Worm (Caenorhabditis elegans) whole organism, mixed stage, embryonic: ENCODE measurements around the gene C44B11.4.

Source experiments
- blmp-1 ChIP-seq: fragments of 150-350 bp; optimal IDR thresholded peaks from 2 replicates; lab custom pipeline; 2014; ENCODE audit warnings: missing biosample characterization, missing genetic modification characterization
- lin-13 ChIP-seq: fragments of 150-350 bp; optimal IDR thresholded peaks from 2 replicates; lab custom pipeline; 2014; ENCODE audit warnings: missing biosample characterization, missing genetic modification characterization
- lsy-2 ChIP-seq: fragments of 150-350 bp; optimal IDR thresholded peaks from 2 replicates; lab custom pipeline; 2014; ENCODE audit warnings: missing biosample characterization, missing genetic modification characterization
- mls-2 ChIP-seq: sonication (generic microtip); optimal IDR thresholded peaks from 2 replicates; lab custom pipeline; 2016; ENCODE audit warnings: mild to moderate bottlenecking, missing genetic modification characterization, moderate library complexity, missing compliant biosample characterization
- pha-4 ChIP-seq: fragments of 150-350 bp; optimal IDR thresholded peaks from 2 replicates; lab custom pipeline; 2018; ENCODE audit warnings: missing biosample characterization, missing genetic modification reagents, missing genetic modification characterization
- snpc-4 ChIP-seq: fragments of 150-350 bp; optimal IDR thresholded peaks from 2 replicates; lab custom pipeline; 2014; ENCODE audit warnings: missing biosample characterization, missing genetic modification characterization
- sptf-1 ChIP-seq: sonication (generic microtip); optimal IDR thresholded peaks from 2 replicates; lab custom pipeline; 2017; ENCODE audit warnings: mild to moderate bottlenecking, missing genetic modification characterization, moderate library complexity, missing compliant biosample characterization
- unc-120 ChIP-seq: sonication (generic microtip); optimal IDR thresholded peaks from 2 replicates; lab custom pipeline; 2017; ENCODE audit warnings: missing genetic modification characterization, missing compliant biosample characterization; ENCODE audit not compliant: poor library complexity, severe bottlenecking
- unc-62 ChIP-seq: fragments of 150-350 bp; optimal IDR thresholded peaks from 2 replicates; lab custom pipeline; 2014; ENCODE audit warnings: missing biosample characterization, missing genetic modification reagents, missing genetic modification characterization
- zip-8 ChIP-seq: fragments of 150-350 bp; optimal IDR thresholded peaks from 2 replicates; lab custom pipeline; 2014; ENCODE audit warnings: missing biosample characterization, missing genetic modification characterization
- ztf-11 ChIP-seq: fragments of 150-350 bp; optimal IDR thresholded peaks from 2 replicates; lab custom pipeline; 2014; ENCODE audit warnings: missing biosample characterization, missing genetic modification characterization

ce11 chrIII:3105212-3105611, 38.3 kb downstream of the C44B11.4 start:
- TF ChIP-seq sptf-1 (tag; lab: Kevin White, UChicago) (no peak), unc-62 (GFP tag; lab: Kevin White, UChicago) (no peak), blmp-1 (tag; lab: Kevin White, UChicago) (no peak), mls-2 (no peak), snpc-4 (tag; lab: Kevin White, UChicago) (no peak), zip-8 (tag; lab: Kevin White, UChicago) (no peak), ztf-11 (tag; lab: Kevin White, UChicago) (no peak), unc-120 (no peak), lin-13 (tag; lab: Kevin White, UChicago) (no peak), pha-4 (tag; lab: Kevin White, UChicago) (no peak), lsy-2 (no peak)
